Worm (Caenorhabditis elegans) whole organism, mixed stage, embryonic: ENCODE data around the gene nstp-3.

Source experiments
- ces-1 ChIP-seq: fragments of 150-350 bp; optimal IDR thresholded peaks from 2 replicates; lab custom pipeline; 2014; ENCODE audit warnings: missing biosample characterization, missing genetic modification reagents, missing genetic modification characterization
- hlh-1 ChIP-seq: fragments of 150-350 bp; optimal IDR thresholded peaks from 2 replicates; lab custom pipeline; 2014; ENCODE audit warnings: missing biosample characterization, missing genetic modification reagents, missing genetic modification characterization
- lin-13 ChIP-seq: fragments of 150-350 bp; optimal IDR thresholded peaks from 2 replicates; lab custom pipeline; 2014; ENCODE audit warnings: missing biosample characterization, missing genetic modification characterization
- nhr-12 ChIP-seq: fragments of 150-350 bp; optimal IDR thresholded peaks from 2 replicates; lab custom pipeline; 2014; ENCODE audit warnings: missing biosample characterization, missing genetic modification characterization
- nhr-2 ChIP-seq: fragments of 150-350 bp; optimal IDR thresholded peaks from 2 replicates; lab custom pipeline; 2014; ENCODE audit warnings: missing biosample characterization, missing genetic modification characterization
- nhr-237 ChIP-seq: fragments of 150-350 bp; optimal IDR thresholded peaks from 2 replicates; lab custom pipeline; 2014; ENCODE audit warnings: missing biosample characterization, missing genetic modification characterization
- pha-4 ChIP-seq: fragments of 150-350 bp; optimal IDR thresholded peaks from 2 replicates; lab custom pipeline; 2018; ENCODE audit warnings: missing biosample characterization, missing genetic modification reagents, missing genetic modification characterization
- sem-2 ChIP-seq: fragments of 200-800 bp; sonication (Bioruptor generic); optimal IDR thresholded peaks from 2 replicates; lab custom pipeline; 2018; ENCODE audit warnings: mild to moderate bottlenecking, missing genetic modification characterization, missing compliant biosample characterization
- sptf-1 ChIP-seq: sonication (generic microtip); optimal IDR thresholded peaks from 2 replicates; lab custom pipeline; 2017; ENCODE audit warnings: mild to moderate bottlenecking, missing genetic modification characterization, moderate library complexity, missing compliant biosample characterization
- unc-39 ChIP-seq: fragments of 150-350 bp; optimal IDR thresholded peaks from 2 replicates; lab custom pipeline; 2014; ENCODE audit warnings: missing biosample characterization, missing genetic modification characterization
- unc-62 ChIP-seq: fragments of 150-350 bp; optimal IDR thresholded peaks from 2 replicates; lab custom pipeline; 2014; ENCODE audit warnings: missing biosample characterization, missing genetic modification reagents, missing genetic modification characterization
- ztf-11 ChIP-seq: fragments of 150-350 bp; optimal IDR thresholded peaks from 2 replicates; lab custom pipeline; 2014; ENCODE audit warnings: missing biosample characterization, missing genetic modification characterization

DNA sequence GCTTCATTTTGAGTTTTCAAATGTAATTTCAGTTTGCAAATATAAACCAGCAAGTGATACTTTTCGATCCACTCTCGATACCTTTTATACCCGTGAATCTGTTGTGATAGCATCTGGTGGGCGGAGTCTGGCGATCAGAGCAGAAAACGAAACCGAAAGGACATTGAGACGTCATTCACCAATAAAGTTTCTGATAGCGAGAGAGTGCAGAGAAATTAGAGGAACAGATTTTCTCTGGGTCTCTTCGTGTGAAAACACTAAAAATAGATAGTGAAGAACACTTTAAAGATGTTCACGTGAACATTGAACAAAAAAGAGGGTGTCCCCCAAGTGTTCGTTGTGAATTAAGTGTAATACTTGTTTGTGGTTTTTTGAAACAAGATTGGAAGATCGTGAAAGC, 34.2 kb downstream of the nstp-3 start, which contains the start of gene pgph-3:
- TF ChIP-seq lin-13 (tag; lab: Kevin White, UChicago) (no peak), pha-4 (tag; lab: Kevin White, UChicago) (no peak), unc-39 (tag; lab: Kevin White, UChicago) (no peak), hlh-1 (tag; lab: Kevin White, UChicago) (no peak), nhr-237 (no peak), nhr-12 (no peak), sem-2 (GFP tag; lab: Kevin White, UChicago) (no peak), ztf-11 (tag; lab: Kevin White, UChicago) (no peak), nhr-2 (no peak), ces-1 (no peak), sptf-1 (tag; lab: Kevin White, UChicago) (no peak), unc-62 (GFP tag; lab: Kevin White, UChicago) (no peak)
